Worm (Caenorhabditis elegans): ENCODE data around the gene srx-97.

The srx-97 gene

ce11 chrII:3684487-3685067, 15.4 kb upstream of the srx-97 start:
- 0 out of 2 replicates have a peak, but pooled peaks have one; percentile 55 for TF ChIP-seq nfyb-1 (GFP tag; IDR thresholded peaks at IDR 0.05)
- TF ChIP-seq dpff-1 (tag; optimal IDR thresholded peaks at IDR 0.05): no peak
- TF ChIP-seq cebp-1 (GFP tag; IDR thresholded peaks at IDR 0.05): peak; percentile 95
- peak; percentile 99 for TF ChIP-seq cebp-1 (tag; optimal IDR thresholded peaks at IDR 0.05)
- peak; percentile 64 for TF ChIP-seq atf-7 (tag; optimal IDR thresholded peaks at IDR 0.05)
- peak; percentile 4 for TF ChIP-seq nhr-80 (tag; optimal IDR thresholded peaks at IDR 0.05)
- no peak for TF ChIP-seq T07F8.4 (tag; optimal IDR thresholded peaks at IDR 0.05)

DNA sequence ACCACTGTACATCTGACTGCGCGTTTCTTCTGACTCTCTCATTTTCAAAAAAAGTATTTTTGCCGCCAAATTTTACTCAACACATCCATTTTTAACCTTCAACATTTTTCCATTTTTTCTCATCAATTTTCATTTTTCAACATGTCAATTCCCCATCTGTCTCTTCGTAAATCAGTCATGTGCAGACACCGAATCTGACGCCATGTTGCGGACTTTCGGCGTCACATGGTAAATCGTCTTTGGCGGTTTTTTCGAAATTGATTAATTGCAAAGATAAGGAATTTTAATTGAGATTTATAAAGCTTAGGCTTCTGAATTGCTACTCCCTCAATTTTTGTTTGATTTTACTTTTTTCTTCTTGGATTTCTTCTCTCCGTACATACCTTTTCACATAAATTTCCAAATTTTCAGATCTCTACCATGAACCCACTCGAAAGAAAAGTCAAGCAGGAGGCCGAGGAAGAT, 13.6 kb upstream of the srx-97 start, which contains the start of gene F19B10.1:
F19B10.1 (plus strand) TSS at position 415 of the 465 bp plus-strand sequence.
- no peak for TF ChIP-seq let-607 (tag; optimal IDR thresholded peaks at IDR 0.05)
- no peak for TF ChIP-seq ztf-28 (GFP tag; IDR thresholded peaks at IDR 0.05)
- TF ChIP-seq nhr-179 (tag; optimal IDR thresholded peaks at IDR 0.05): no peak
- no peak for TF ChIP-seq madf-6 (GFP tag; IDR thresholded peaks at IDR 0.05)
- TF ChIP-seq snpc-1.3 (tag; optimal IDR thresholded peaks at IDR 0.05; ENCODE audit: insufficient read depth): no peak
- no peak; the same call in 1 of the 2 replicates for TF ChIP-seq cebp-1 (GFP tag; IDR thresholded peaks at IDR 0.05)
- no peak for TF ChIP-seq cebp-1 (tag; optimal IDR thresholded peaks at IDR 0.05)
- TF ChIP-seq ceh-40 (GFP tag; IDR thresholded peaks at IDR 0.05): no peak
- no peak for TF ChIP-seq ets-4 (GFP tag; optimal IDR thresholded peaks at IDR 0.05)
- TF ChIP-seq madf-8 (GFP tag; conservative IDR thresholded peaks at IDR 0.05): no peak
- TF ChIP-seq sea-2 (GFP tag; IDR thresholded peaks at IDR 0.05): no peak
- TF ChIP-seq mel-28 (tag; optimal IDR thresholded peaks at IDR 0.05; ENCODE audit: borderline replicate concordance): no peak
- no peak for TF ChIP-seq egrh-3 (GFP tag; IDR thresholded peaks at IDR 0.05)
- no peak for TF ChIP-seq xnd-1 (tag; optimal IDR thresholded peaks at IDR 0.05)
- TF ChIP-seq ZK185.1 (tag; optimal IDR thresholded peaks at IDR 0.05; ENCODE audit: poor library complexity, severe bottlenecking): no peak
- TF ChIP-seq sdz-38 (tag; optimal IDR thresholded peaks at IDR 0.05): no peak
- TF ChIP-seq egl-44 (GFP tag; IDR thresholded peaks at IDR 0.05): no peak
- TF ChIP-seq T26A5.8 (tag; optimal IDR thresholded peaks at IDR 0.05): no peak
- no peak for TF ChIP-seq hsf-1 (GFP tag; IDR thresholded peaks at IDR 0.05)
- no peak for TF ChIP-seq atf-7 (tag; optimal IDR thresholded peaks at IDR 0.05)
- TF ChIP-seq lsl-1 (GFP tag; optimal IDR thresholded peaks at IDR 0.05): no peak
- TF ChIP-seq ccch-3 (GFP tag; optimal IDR thresholded peaks at IDR 0.05): no peak
- TF ChIP-seq lir-1 (GFP tag; conservative IDR thresholded peaks at IDR 0.05): no peak
- TF ChIP-seq ceh-79 (tag; optimal IDR thresholded peaks at IDR 0.05): no peak
- TF ChIP-seq Y56A3A.18 (GFP tag; IDR thresholded peaks at IDR 0.05): no peak
- no peak for TF ChIP-seq lag-1 (GFP tag; IDR thresholded peaks at IDR 0.05)
- TF ChIP-seq F55B11.4 (tag; optimal IDR thresholded peaks at IDR 0.05; ENCODE audit: borderline replicate concordance, insufficient read depth): no peak
- TF ChIP-seq mes-4 (tag; optimal IDR thresholded peaks at IDR 0.05): no peak
- TF ChIP-seq ztf-26 (tag; optimal IDR thresholded peaks at IDR 0.05): no peak
- TF ChIP-seq athp-1 (tag; optimal IDR thresholded peaks at IDR 0.05): no peak
- TF ChIP-seq unc-130 (GFP tag; optimal IDR thresholded peaks at IDR 0.05): no peak
- no peak for TF ChIP-seq dpff-1 (tag; optimal IDR thresholded peaks at IDR 0.05)
- peak; percentile 66 for TF ChIP-seq attf-5 (GFP tag; optimal IDR thresholded peaks at IDR 0.05)
- TF ChIP-seq aptf-2 (GFP tag; conservative IDR thresholded peaks at IDR 0.05): no peak
- no peak for TF ChIP-seq ceh-91 (GFP tag; IDR thresholded peaks at IDR 0.05)
- TF ChIP-seq dox-1 (GFP tag; IDR thresholded peaks at IDR 0.05): 0 out of 2 replicates have a peak, but pooled peaks have one; percentile 44
- no peak for TF ChIP-seq Y79H2A.3 (GFP tag; conservative IDR thresholded peaks at IDR 0.05)
- TF ChIP-seq tlf-1 (GFP tag; optimal IDR thresholded peaks at IDR 0.05): no peak
- no peak for TF ChIP-seq B0019.2 (GFP tag; conservative IDR thresholded peaks at IDR 0.05)
- TF ChIP-seq rpc-1 (optimal IDR thresholded peaks at IDR 0.05): no peak
- no peak for TF ChIP-seq rpc-1 (tag; optimal IDR thresholded peaks at IDR 0.05)
- TF ChIP-seq Y67H2A.10 (GFP tag; conservative IDR thresholded peaks at IDR 0.05): no peak
- no peak for TF ChIP-seq zim-3 (tag; optimal IDR thresholded peaks at IDR 0.05)
- no peak for TF ChIP-seq chd-7 (tag; optimal IDR thresholded peaks at IDR 0.05)

Data from whole organism, young adult.